Fruit fly (Drosophila melanogaster) S2 (cell line): ENCODE data around the gene CG34180.

Experiments used
- CG8478 ChIP-seq: fragments of >200 bp; optimal IDR thresholded peaks from 2 replicates; lab custom pipeline; 2018
- CTCF ChIP-seq, 2 experiments: fragments of >200 bp; optimal IDR thresholded peaks; 2 replicates each; lab custom pipeline; 2018

DNA sequence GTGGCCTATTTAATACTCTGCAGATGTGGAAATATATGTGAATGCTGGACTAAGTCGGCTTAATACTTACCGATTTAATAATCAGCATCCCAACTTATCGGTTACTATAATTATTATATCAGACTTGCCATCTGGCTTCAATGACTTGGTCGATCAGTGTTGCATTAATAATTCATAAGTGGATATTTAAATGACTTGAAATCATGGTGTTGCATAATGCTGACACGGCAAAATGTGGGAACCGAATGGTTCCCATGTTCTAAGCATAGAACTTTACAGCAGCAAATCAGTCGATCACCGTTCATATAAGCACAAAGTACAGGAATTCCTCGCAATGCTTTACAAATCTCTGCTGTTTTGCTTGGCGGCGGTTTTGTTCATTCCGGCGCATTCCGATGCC is at the start of gene CG34180:
- TF ChIP-seq CTCF (optimal IDR thresholded peaks at IDR 0.05; lab: Kevin White, UChicago) (no peak), CG8478 (no peak)
